Fruit fly (Drosophila melanogaster) whole organism, pupa: ENCODE data around the gene pll.

Experiments
- CG10348 ChIP-seq: fragments of 200-800 bp; sonication (Bioruptor generic); IDR thresholded peaks from 2 replicates; pipeline ENCODE4 v1.3.6; 2022; ENCODE audit warnings: missing biosample characterization, missing genetic modification characterization
- CG12605 ChIP-seq: fragments of 200-800 bp; sonication (Bioruptor generic); IDR thresholded peaks from 2 replicates; pipeline ENCODE4 v1.3.6; 2022; ENCODE audit warnings: missing biosample characterization, missing genetic modification characterization
- CG14655 ChIP-seq: fragments of 200-800 bp; sonication (Bioruptor generic); optimal IDR thresholded peaks from 3 replicates; lab custom pipeline; 2017; ENCODE audit warnings: mild to moderate bottlenecking, missing biosample characterization, missing genetic modification reagents, missing genetic modification characterization
- CG32121 ChIP-seq: fragments of 200-800 bp; sonication (Bioruptor generic); IDR thresholded peaks from 2 replicates; pipeline ENCODE4 v1.3.6; 2022; ENCODE audit warnings: missing biosample characterization, missing genetic modification characterization
- CG34367 ChIP-seq: fragments of 200-800 bp; sonication (Bioruptor generic); optimal IDR thresholded peaks from 2 replicates; lab custom pipeline; 2018; ENCODE audit warnings: missing biosample characterization, mild to moderate bottlenecking, missing genetic modification characterization
- CG8301 ChIP-seq: fragments of 200-800 bp; sonication (Bioruptor generic); optimal IDR thresholded peaks from 2 replicates; lab custom pipeline; 2018; ENCODE audit warnings: missing biosample characterization, mild to moderate bottlenecking, missing genetic modification characterization
- D1 ChIP-seq: fragments of 200-800 bp; sonication (Bioruptor generic); optimal IDR thresholded peaks from 2 replicates; lab custom pipeline; 2018; ENCODE audit warnings: missing biosample characterization, mild to moderate bottlenecking, missing genetic modification characterization, moderate library complexity
- Ets98B ChIP-seq: fragments of 200-800 bp; sonication (Bioruptor generic); IDR thresholded peaks from 2 replicates; pipeline ENCODE4 v1.3.6; 2022; ENCODE audit warnings: missing biosample characterization, missing genetic modification characterization
- Pif1A ChIP-seq: fragments of 200-800 bp; sonication (Bioruptor generic); optimal IDR thresholded peaks from 3 replicates; lab custom pipeline; 2016; ENCODE audit warnings: missing biosample characterization, missing genetic modification characterization

DNA sequence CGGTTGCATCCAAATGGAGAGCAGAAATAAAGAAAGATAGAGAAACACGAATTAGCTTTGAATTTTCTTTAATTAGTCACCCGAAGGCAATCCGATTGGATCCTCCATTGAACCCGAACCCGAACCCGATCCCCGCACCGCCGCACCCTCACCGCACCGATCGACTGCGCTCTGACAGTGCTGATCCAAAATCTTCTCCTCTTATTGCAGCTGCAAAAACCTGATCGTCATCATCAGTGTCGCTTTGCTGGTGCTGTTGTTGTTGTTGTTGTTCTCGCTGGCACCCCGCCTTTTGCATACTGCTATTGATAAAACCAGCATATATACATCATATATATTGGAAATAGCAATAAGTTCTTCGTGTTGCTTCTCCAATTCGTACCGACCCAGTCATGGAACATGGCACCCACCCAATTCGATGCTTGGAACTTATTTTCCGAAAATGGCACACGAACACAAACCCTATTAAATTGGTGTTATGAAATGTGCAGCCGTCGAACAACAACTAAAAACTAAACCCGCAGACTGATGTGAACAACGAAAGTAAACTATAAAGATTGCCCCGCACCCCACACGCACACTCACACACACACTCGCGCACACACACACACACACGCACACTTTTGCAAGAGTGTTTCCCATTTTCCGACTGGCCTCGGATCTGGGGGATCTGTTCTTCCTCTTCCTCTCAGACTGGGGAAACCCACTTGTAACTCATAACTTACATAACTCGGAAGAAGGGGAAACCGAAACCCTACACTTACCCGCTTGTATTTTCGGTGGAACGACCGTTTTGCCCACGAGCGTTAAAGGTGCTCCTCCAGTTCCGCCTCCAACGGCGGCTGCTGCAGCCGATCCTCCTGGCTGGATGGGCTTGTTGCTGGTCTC, 17.6 kb upstream of the pll start:
- TF ChIP-seq CG12605 (GFP tag; lab: Robert Waterston, UW) (0 out of 2 replicates have a peak, but pooled peaks have one; percentile 14), CG8301 (no peak), CG10348 (GFP tag; lab: Robert Waterston, UW) (no peak), CG14655 (GFP tag; lab: Kevin White, UChicago) (no peak), CG32121 (GFP tag; lab: Robert Waterston, UW) (no peak), Ets98B (peak; percentile 22; the same call in 1 of the 2 replicates), CG34367 (tag; lab: Kevin White, UChicago) (no peak), D1 (tag; lab: Kevin White, UChicago) (no peak), Pif1A (GFP tag; lab: Kevin White, UChicago) (no peak)
